Fruit fly (Drosophila melanogaster): Measurements from ENCODE around the gene Nprl2.

- TF ChIP-seq bab1 (GFP tag; optimal IDR thresholded peaks at IDR 0.05), result no peak
- TF ChIP-seq Mnt (GFP tag; optimal IDR thresholded peaks at IDR 0.05), result no peak
- no peak for TF ChIP-seq cnc (optimal IDR thresholded peaks at IDR 0.05)
- TF ChIP-seq Hr96 (GFP tag; optimal IDR thresholded peaks at IDR 0.05), result no peak
- no peak for TF ChIP-seq CG11617 (GFP tag; optimal IDR thresholded peaks at IDR 0.05)
These were observed 25.7 kb upstream of the Nprl2 start for dm6 chrX:16909886-16910285.
